Worm (Caenorhabditis elegans) whole organism, L1 larva: ENCODE results near the gene fbxl-1.

Source experiments
- ama-1 ChIP-seq: fragments of 150-350 bp; optimal IDR thresholded peaks from 2 replicates; lab custom pipeline; 2014
- dpl-1 ChIP-seq, 3 experiments: fragments of 150-350 bp in 2 of 3; sonication (generic microtip) in 1 of 3; optimal IDR thresholded peaks; 2 replicates each; lab custom pipeline; 2014 to 2017; ENCODE audit warnings: missing biosample characterization in 3 of 3, missing genetic modification characterization in 3 of 3, missing genetic modification reagents in 3 of 3
- ets-5 ChIP-seq: fragments of 200-800 bp; sonication (Bioruptor generic); IDR thresholded peaks from 2 replicates; pipeline ENCODE4 v1.3.6; 2022; ENCODE audit warnings: missing genetic modification characterization, missing compliant biosample characterization
- mdl-1 ChIP-seq, 2 experiments: fragments of 150-350 bp; optimal IDR thresholded peaks; 2 replicates each; lab custom pipeline; 2014 to 2017; ENCODE audit warnings: missing biosample characterization in 2 of 2, missing genetic modification characterization in 2 of 2, inconsistent platforms in 1 of 2
- nhr-11 ChIP-seq: fragments of 150-350 bp; optimal IDR thresholded peaks from 2 replicates; lab custom pipeline; 2014; ENCODE audit warnings: missing biosample characterization, missing genetic modification characterization
- nhr-12 ChIP-seq: sonication (generic microtip); optimal IDR thresholded peaks from 2 replicates; lab custom pipeline; 2017; ENCODE audit warnings: missing biosample characterization, missing genetic modification characterization
- nhr-28 ChIP-seq: fragments of 150-350 bp; optimal IDR thresholded peaks from 2 replicates; lab custom pipeline; 2014; ENCODE audit warnings: missing biosample characterization, missing genetic modification characterization
- nhr-77 ChIP-seq: fragments of 150-350 bp; optimal IDR thresholded peaks from 2 replicates; lab custom pipeline; 2014; ENCODE audit warnings: missing biosample characterization, missing genetic modification characterization
- snpc-4 ChIP-seq: fragments of 150-350 bp; optimal IDR thresholded peaks from 2 replicates; lab custom pipeline; 2014; ENCODE audit warnings: missing biosample characterization, missing genetic modification characterization
- swsn-7 ChIP-seq: sonication (generic microtip); optimal IDR thresholded peaks from 2 replicates; lab custom pipeline; 2016; ENCODE audit warnings: missing genetic modification characterization, missing compliant biosample characterization

DNA sequence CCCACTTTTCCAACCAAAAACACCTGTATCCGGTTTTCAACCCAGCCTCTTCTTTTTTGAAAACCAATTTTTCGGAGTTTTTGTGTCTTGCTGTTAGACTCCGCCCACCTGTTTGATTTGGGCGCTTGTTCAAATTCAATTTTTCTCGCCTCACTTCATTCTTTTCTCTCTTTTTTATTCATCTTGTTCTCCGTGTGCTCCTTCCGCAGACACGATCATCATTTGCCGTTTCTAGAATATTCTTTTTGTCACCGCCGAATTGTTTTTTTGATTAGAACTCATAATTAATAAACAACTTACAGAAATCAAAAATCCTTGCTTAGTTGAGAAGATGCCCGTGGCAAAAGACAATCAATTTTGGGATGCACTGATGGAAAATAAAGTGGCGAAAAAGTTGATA is 48.7 kb upstream of the fbxl-1 start, which contains the start of gene C50C3.5:
- TF ChIP-seq dpl-1 (GFP tag; optimal IDR thresholded peaks at IDR 0.05; lab: Kevin White, UChicago) (no peak), nhr-12 (tag; lab: Kevin White, UChicago) (no peak), swsn-7 (no peak), ets-5 (no peak), nhr-77 (tag; lab: Kevin White, UChicago) (no peak), nhr-28 (tag; lab: Kevin White, UChicago) (no peak), ama-1 (lab: Kevin White, UChicago) (no peak), mdl-1 (tag; optimal IDR thresholded peaks at IDR 0.05; lab: Kevin White, UChicago) (no peak), nhr-11 (tag; lab: Kevin White, UChicago) (no peak), snpc-4 (tag; lab: Kevin White, UChicago) (no peak)
